Worm (Caenorhabditis elegans) whole organism, mixed stage, embryonic: ENCODE results near the gene srsx-5.

Source experiments
- M03D4.4 ChIP-seq: sonication (generic microtip); optimal IDR thresholded peaks from 2 replicates; lab custom pipeline; 2017; ENCODE audit warnings: mild to moderate bottlenecking, missing genetic modification characterization, missing compliant biosample characterization
- blmp-1 ChIP-seq: fragments of 150-350 bp; optimal IDR thresholded peaks from 2 replicates; lab custom pipeline; 2014; ENCODE audit warnings: missing biosample characterization, missing genetic modification characterization
- ceh-39 ChIP-seq: fragments of 150-350 bp; optimal IDR thresholded peaks from 2 replicates; lab custom pipeline; 2014; ENCODE audit warnings: missing biosample characterization, missing genetic modification characterization
- ceh-43 ChIP-seq: fragments of 200-800 bp; sonication (Bioruptor generic); optimal IDR thresholded peaks from 2 replicates; lab custom pipeline; 2018; ENCODE audit warnings: mild to moderate bottlenecking, missing genetic modification characterization, moderate library complexity, missing compliant biosample characterization
- ceh-83 ChIP-seq: fragments of 200-800 bp; sonication (Bioruptor generic); optimal IDR thresholded peaks from 2 replicates; lab custom pipeline; 2018; ENCODE audit warnings: mild to moderate bottlenecking, missing genetic modification characterization, missing compliant biosample characterization
- drap-1 ChIP-seq: fragments of 200-800 bp; sonication (Bioruptor generic); optimal IDR thresholded peaks from 3 replicates; lab custom pipeline; 2018; ENCODE audit warnings: mild to moderate bottlenecking, missing genetic modification characterization, missing compliant biosample characterization
- elt-1 ChIP-seq: sonication (generic microtip); optimal IDR thresholded peaks from 2 replicates; lab custom pipeline; 2017; ENCODE audit warnings: missing genetic modification characterization, mild to moderate bottlenecking, missing compliant biosample characterization, antibody characterized with exemption, moderate library complexity, borderline replicate concordance; ENCODE audit not compliant: insufficient read depth
- ham-2 ChIP-seq: fragments of 200-800 bp; sonication (Bioruptor generic); optimal IDR thresholded peaks from 2 replicates; lab custom pipeline; 2018; ENCODE audit warnings: mild to moderate bottlenecking, missing genetic modification characterization, missing compliant biosample characterization
- hlh-1 ChIP-seq: fragments of 150-350 bp; optimal IDR thresholded peaks from 2 replicates; lab custom pipeline; 2014; ENCODE audit warnings: missing biosample characterization, missing genetic modification reagents, missing genetic modification characterization
- lin-13 ChIP-seq: fragments of 150-350 bp; optimal IDR thresholded peaks from 2 replicates; lab custom pipeline; 2014; ENCODE audit warnings: missing biosample characterization, missing genetic modification characterization
- lsy-2 ChIP-seq: fragments of 150-350 bp; optimal IDR thresholded peaks from 2 replicates; lab custom pipeline; 2014; ENCODE audit warnings: missing biosample characterization, missing genetic modification characterization
- mep-1 ChIP-seq: fragments of 150-350 bp; optimal IDR thresholded peaks from 2 replicates; lab custom pipeline; 2017; ENCODE audit warnings: missing biosample characterization, missing genetic modification reagents, missing genetic modification characterization, inconsistent platforms
- mls-2 ChIP-seq: sonication (generic microtip); optimal IDR thresholded peaks from 2 replicates; lab custom pipeline; 2016; ENCODE audit warnings: mild to moderate bottlenecking, missing genetic modification characterization, moderate library complexity, missing compliant biosample characterization
- nhr-12 ChIP-seq: fragments of 150-350 bp; optimal IDR thresholded peaks from 2 replicates; lab custom pipeline; 2014; ENCODE audit warnings: missing biosample characterization, missing genetic modification characterization
- nhr-2 ChIP-seq: fragments of 150-350 bp; optimal IDR thresholded peaks from 2 replicates; lab custom pipeline; 2014; ENCODE audit warnings: missing biosample characterization, missing genetic modification characterization
- nhr-237 ChIP-seq: fragments of 150-350 bp; optimal IDR thresholded peaks from 2 replicates; lab custom pipeline; 2014; ENCODE audit warnings: missing biosample characterization, missing genetic modification characterization
- nhr-28 ChIP-seq: fragments of 150-350 bp; optimal IDR thresholded peaks from 2 replicates; lab custom pipeline; 2014; ENCODE audit warnings: missing biosample characterization, missing genetic modification characterization
- nhr-76 ChIP-seq: sonication (generic microtip); optimal IDR thresholded peaks from 2 replicates; lab custom pipeline; 2017; ENCODE audit warnings: missing biosample characterization, missing genetic modification characterization
- pha-4 ChIP-seq: fragments of 150-350 bp; optimal IDR thresholded peaks from 2 replicates; lab custom pipeline; 2018; ENCODE audit warnings: missing biosample characterization, missing genetic modification reagents, missing genetic modification characterization
- sem-2 ChIP-seq: fragments of 200-800 bp; sonication (Bioruptor generic); optimal IDR thresholded peaks from 2 replicates; lab custom pipeline; 2018; ENCODE audit warnings: mild to moderate bottlenecking, missing genetic modification characterization, missing compliant biosample characterization
- snpc-4 ChIP-seq: fragments of 150-350 bp; optimal IDR thresholded peaks from 2 replicates; lab custom pipeline; 2014; ENCODE audit warnings: missing biosample characterization, missing genetic modification characterization
- sptf-1 ChIP-seq: sonication (generic microtip); optimal IDR thresholded peaks from 2 replicates; lab custom pipeline; 2017; ENCODE audit warnings: mild to moderate bottlenecking, missing genetic modification characterization, moderate library complexity, missing compliant biosample characterization
- tbx-8 ChIP-seq: fragments of 200-800 bp; sonication (Bioruptor generic); optimal IDR thresholded peaks from 2 replicates; lab custom pipeline; 2018; ENCODE audit warnings: mild to moderate bottlenecking, missing genetic modification characterization, moderate library complexity, missing compliant biosample characterization
- unc-120 ChIP-seq: sonication (generic microtip); optimal IDR thresholded peaks from 2 replicates; lab custom pipeline; 2017; ENCODE audit warnings: missing genetic modification characterization, missing compliant biosample characterization; ENCODE audit not compliant: poor library complexity, severe bottlenecking
- unc-39 ChIP-seq: fragments of 150-350 bp; optimal IDR thresholded peaks from 2 replicates; lab custom pipeline; 2014; ENCODE audit warnings: missing biosample characterization, missing genetic modification characterization
- unc-62 ChIP-seq: fragments of 150-350 bp; optimal IDR thresholded peaks from 2 replicates; lab custom pipeline; 2014; ENCODE audit warnings: missing biosample characterization, missing genetic modification reagents, missing genetic modification characterization
- zip-8 ChIP-seq: fragments of 150-350 bp; optimal IDR thresholded peaks from 2 replicates; lab custom pipeline; 2014; ENCODE audit warnings: missing biosample characterization, missing genetic modification characterization
- ztf-11 ChIP-seq: fragments of 150-350 bp; optimal IDR thresholded peaks from 2 replicates; lab custom pipeline; 2014; ENCODE audit warnings: missing biosample characterization, missing genetic modification characterization

The srsx-5 gene

ce11 chrV:7893812-7894381 lies 34.9 kb upstream of the srsx-5 start, which contains the start of gene F40A3.6:
F40A3.6 (minus strand) TSS chrV:7893862.
- TF ChIP-seq hlh-1 (no peak), unc-120 (tag; lab: Kevin White, UChicago) (peak; percentile 18)
- TF ChIP-seq, all 35 proteins: peak for 1

- TF ChIP-seq M03D4.4 (no peak), unc-120 (tag; lab: Kevin White, UChicago) (no peak), unc-39 (tag; lab: Kevin White, UChicago) (no peak), nhr-237 (tag; lab: Kevin White, UChicago) (no peak), ceh-43 (GFP tag; lab: Kevin White, UChicago) (no peak), elt-1 (tag; lab: Kevin White, UChicago) (no peak), ham-2 (GFP tag; lab: Kevin White, UChicago) (no peak)
Observed at ce11 chrV:7899761-7900160, 29.0 kb upstream of the srsx-5 start, which contains the start of gene F40A3.7. F40A3.7 (minus strand) TSS chrV:7899861.

- TF ChIP-seq nhr-28 (tag; lab: Kevin White, UChicago) (no peak), ceh-39 (tag; lab: Kevin White, UChicago) (no peak), ztf-11 (tag; lab: Kevin White, UChicago) (no peak), blmp-1 (no peak), lin-13 (no peak), unc-62 (GFP tag; lab: Kevin White, UChicago) (no peak), sem-2 (GFP tag; lab: Kevin White, UChicago) (no peak), snpc-4 (tag; lab: Kevin White, UChicago) (no peak), elt-1 (tag; lab: Kevin White, UChicago) (no peak), sptf-1 (tag; lab: Kevin White, UChicago) (no peak), mep-1 (no peak), nhr-76 (tag; lab: Kevin White, UChicago) (no peak), hlh-1 (no peak), mls-2 (tag; lab: Kevin White, UChicago) (no peak), zip-8 (tag; lab: Kevin White, UChicago) (no peak), ceh-43 (GFP tag; lab: Kevin White, UChicago) (no peak), nhr-12 (tag; lab: Kevin White, UChicago) (no peak), nhr-2 (tag; lab: Kevin White, UChicago) (no peak), pha-4 (tag; lab: Kevin White, UChicago) (no peak), nhr-237 (tag; lab: Kevin White, UChicago) (no peak)
Observed at ce11 chrV:7901222-7901621, 27.5 kb upstream of the srsx-5 start.

ce11 chrV:7904389-7904788 lies 24.4 kb upstream of the srsx-5 start:
- no peak for TF ChIP-seq ceh-83 (GFP tag; lab: Kevin White, UChicago)
- no peak for TF ChIP-seq blmp-1
- TF ChIP-seq ham-2 (GFP tag; lab: Kevin White, UChicago) = no peak
- no peak for TF ChIP-seq tbx-8 (GFP tag; lab: Kevin White, UChicago)
- TF ChIP-seq, all 35 proteins: peak for 0

- TF ChIP-seq ham-2 (GFP tag; lab: Kevin White, UChicago) (no peak), lsy-2 (no peak), nhr-237 (tag; lab: Kevin White, UChicago) (no peak), ceh-43 (GFP tag; lab: Kevin White, UChicago) (no peak), sem-2 (GFP tag; lab: Kevin White, UChicago) (no peak)
Observed at ce11 chrV:7908431-7908830, 20.3 kb upstream of the srsx-5 start.

ce11 chrV:7925483-7925882 lies 3.3 kb upstream of the srsx-5 start, which contains the start of gene srsx-7:
srsx-7 (plus strand) TSS chrV:7925783.
- TF ChIP-seq elt-1 (tag; lab: Kevin White, UChicago) (no peak), lsy-2 (no peak), hlh-1 (no peak), drap-1 (GFP tag; lab: Kevin White, UChicago) (no peak), ceh-83 (GFP tag; lab: Kevin White, UChicago) (no peak), unc-120 (tag; lab: Kevin White, UChicago) (no peak), zip-8 (tag; lab: Kevin White, UChicago) (no peak), mep-1 (no peak)
